Fruit fly (Drosophila melanogaster) whole organism, wandering third instar larva: ENCODE measurements around the gene CG12684.
A peak's percentile ranks its signal among the peaks of the same experiment; 100 is the strongest.

ENCODE experiments used
- CG32264 ChIP-seq: fragments of 200-800 bp; sonication (Bioruptor generic); optimal IDR thresholded peaks from 2 replicates; lab custom pipeline; 2016; ENCODE audit warnings: missing biosample characterization, missing genetic modification characterization
- CrebA ChIP-seq: fragments of 200-800 bp; sonication (Bioruptor generic); optimal IDR thresholded peaks from 2 replicates; lab custom pipeline; 2016; ENCODE audit warnings: missing biosample characterization, mild to moderate bottlenecking, missing genetic modification characterization, borderline replicate concordance
- Dfd ChIP-seq: fragments of >200 bp; optimal IDR thresholded peaks from 2 replicates; lab custom pipeline; 2017; ENCODE audit warnings: missing biosample characterization, missing genetic modification characterization
- Dif ChIP-seq: fragments of 200-275, 200-300 bp; sonication (Bioruptor generic); optimal IDR thresholded peaks from 2 replicates; lab custom pipeline; 2018; ENCODE audit warnings: missing biosample characterization, missing genetic modification characterization; ENCODE audit not compliant: partially characterized antibody
- GATAd ChIP-seq: sonication (Bioruptor generic); optimal IDR thresholded peaks from 2 replicates; lab custom pipeline; 2016; ENCODE audit warnings: missing biosample characterization, missing genetic modification characterization
- HLH106 ChIP-seq: fragments of 200-800 bp; optimal IDR thresholded peaks from 3 replicates; lab custom pipeline; 2019; ENCODE audit warnings: missing biosample characterization, mild to moderate bottlenecking, missing genetic modification characterization, moderate library complexity
- Hr78 ChIP-seq: fragments of >200 bp; optimal IDR thresholded peaks from 2 replicates; lab custom pipeline; 2017; ENCODE audit warnings: missing biosample characterization, missing genetic modification characterization
- Hr83 ChIP-seq: fragments of 200-300 bp; sonication (Bioruptor generic); optimal IDR thresholded peaks from 2 replicates; lab custom pipeline; 2016; ENCODE audit warnings: missing biosample characterization, mild to moderate bottlenecking, missing genetic modification characterization, moderate library complexity; ENCODE audit not compliant: poor library complexity, severe bottlenecking
- Jra ChIP-seq: sonication (Bioruptor generic); optimal IDR thresholded peaks from 2 replicates; lab custom pipeline; 2016; ENCODE audit warnings: missing biosample characterization, missing genetic modification characterization
- Mio ChIP-seq: sonication (Bioruptor generic); optimal IDR thresholded peaks from 2 replicates; lab custom pipeline; 2016; ENCODE audit warnings: missing biosample characterization, missing genetic modification characterization
- Myc ChIP-seq: fragments of >200 bp; optimal IDR thresholded peaks from 2 replicates; lab custom pipeline; 2017
- N ChIP-seq: fragments of >200 bp; optimal IDR thresholded peaks from 2 replicates; lab custom pipeline; 2018; ENCODE audit warnings: missing biosample characterization, missing external identifiers, missing genetic modification characterization
- OdsH ChIP-seq: fragments of 200-800 bp; sonication (Bioruptor generic); optimal IDR thresholded peaks from 2 replicates; lab custom pipeline; 2016; ENCODE audit warnings: missing biosample characterization, mild to moderate bottlenecking, missing genetic modification characterization
- Sp1 ChIP-seq: fragments of 200-800 bp; sonication (Bioruptor generic); optimal IDR thresholded peaks from 3 replicates; lab custom pipeline; 2019; ENCODE audit warnings: missing biosample characterization, mild to moderate bottlenecking, missing genetic modification characterization, moderate library complexity
- Vsx2 ChIP-seq: fragments of 200-300, 225-300 bp; sonication (Bioruptor generic); optimal IDR thresholded peaks from 2 replicates; lab custom pipeline; 2018; ENCODE audit warnings: missing biosample characterization, missing genetic modification characterization; ENCODE audit not compliant: partially characterized antibody
- br ChIP-seq: fragments of 200-800 bp; sonication (Bioruptor generic); optimal IDR thresholded peaks from 2 replicates; lab custom pipeline; 2016; ENCODE audit warnings: missing biosample characterization, missing genetic modification characterization
- brk ChIP-seq: fragments of 200-800 bp; sonication (Bioruptor generic); optimal IDR thresholded peaks from 2 replicates; lab custom pipeline; 2016; ENCODE audit warnings: missing biosample characterization, mild to moderate bottlenecking, missing genetic modification characterization
- dl ChIP-seq, 2 experiments: fragments of 175-275, 200-275 bp in 1 of 2; fragments of 200-275 bp in 1 of 2; sonication (Bioruptor generic); optimal IDR thresholded peaks; lab custom pipeline; 2018; ENCODE audit warnings: mild to moderate bottlenecking in 2 of 2, missing biosample characterization in 2 of 2, missing genetic modification characterization in 2 of 2, moderate library complexity in 2 of 2; ENCODE audit not compliant: partially characterized antibody in 2 of 2, insufficient read depth in 1 of 2
- dmrt93B ChIP-seq: fragments of 200-800 bp; sonication (Bioruptor generic); optimal IDR thresholded peaks from 2 replicates; lab custom pipeline; 2018; ENCODE audit warnings: missing biosample characterization, mild to moderate bottlenecking, missing genetic modification characterization
- dsf ChIP-seq: sonication (Bioruptor generic); optimal IDR thresholded peaks from 2 replicates; lab custom pipeline; 2016; ENCODE audit warnings: missing biosample characterization, missing genetic modification characterization, borderline replicate concordance
- ey ChIP-seq: fragments of 200-800 bp; sonication (Bioruptor generic); optimal IDR thresholded peaks from 2 replicates; lab custom pipeline; 2016; ENCODE audit warnings: missing biosample characterization, missing genetic modification characterization
- foxo ChIP-seq, 2 experiments: fragments of 200-800 bp; sonication (Bioruptor generic); optimal IDR thresholded peaks; 2 replicates in 1 of 2; 3 replicates in 1 of 2; lab custom pipeline; 2016 to 2017; ENCODE audit warnings: missing biosample characterization in 2 of 2, missing genetic modification characterization in 2 of 2
- fru ChIP-seq: fragments of 200-800 bp; sonication (Bioruptor generic); optimal IDR thresholded peaks from 3 replicates; lab custom pipeline; 2016; ENCODE audit warnings: missing biosample characterization, mild to moderate bottlenecking, missing genetic modification characterization
- h ChIP-seq: fragments of 200-800 bp; sonication (Bioruptor generic); optimal IDR thresholded peaks from 3 replicates; lab custom pipeline; 2016; ENCODE audit warnings: missing biosample characterization, mild to moderate bottlenecking, missing genetic modification characterization
- jim ChIP-seq: fragments of 175-275, 200-325 bp; sonication (Bioruptor generic); optimal IDR thresholded peaks from 2 replicates; lab custom pipeline; 2016; ENCODE audit warnings: missing biosample characterization, mild to moderate bottlenecking, missing genetic modification characterization
- lola ChIP-seq: fragments of >200 bp; optimal IDR thresholded peaks from 2 replicates; lab custom pipeline; 2017; ENCODE audit warnings: missing biosample characterization, missing genetic modification characterization
- psq ChIP-seq: fragments of 200-800 bp; sonication (Bioruptor generic); optimal IDR thresholded peaks from 3 replicates; lab custom pipeline; 2017; ENCODE audit warnings: missing biosample characterization, mild to moderate bottlenecking, missing genetic modification characterization, moderate library complexity
- rgr ChIP-seq: fragments of 200-800 bp; sonication (Bioruptor generic); optimal IDR thresholded peaks from 3 replicates; lab custom pipeline; 2016; ENCODE audit warnings: missing biosample characterization, mild to moderate bottlenecking, missing genetic modification characterization
- sage ChIP-seq: fragments of 200-800 bp; sonication (Bioruptor generic); optimal IDR thresholded peaks from 2 replicates; lab custom pipeline; 2016; ENCODE audit warnings: missing biosample characterization, mild to moderate bottlenecking, missing genetic modification characterization
- sv ChIP-seq: fragments of 200-800 bp; sonication (Bioruptor generic); optimal IDR thresholded peaks from 3 replicates; lab custom pipeline; 2016; ENCODE audit warnings: missing biosample characterization, missing genetic modification characterization
- usp ChIP-seq: fragments of >200 bp; optimal IDR thresholded peaks from 2 replicates; lab custom pipeline; 2017; ENCODE audit warnings: missing biosample characterization, missing genetic modification characterization
- woc ChIP-seq: sonication (Bioruptor generic); optimal IDR thresholded peaks from 2 replicates; lab custom pipeline; 2016; ENCODE audit warnings: missing biosample characterization, mild to moderate bottlenecking, missing genetic modification characterization

CG12684 gene

dm6 chrX:4573971-4574370 lies 2.2 kb upstream of the CG12684 start:
- TF ChIP-seq foxo (GFP tag; optimal IDR thresholded peaks at IDR 0.05; lab: Kevin White, UChicago) (peak in 1 of 2 experiments; percentile 25), fru (GFP tag; lab: Kevin White, UChicago) (peak; percentile 1), psq (no peak), lola (GFP tag; lab: Kevin White, UChicago) (no peak)

dm6 chrX:4564962-4565361 lies 6.8 kb downstream of the CG12684 start:
- TF ChIP-seq Hr78 (GFP tag; lab: Kevin White, UChicago) (no peak), br (GFP tag; lab: Kevin White, UChicago) (no peak), CrebA (no peak), Jra (GFP tag; lab: Kevin White, UChicago) (no peak), Hr83 (GFP tag; lab: Kevin White, UChicago) (no peak), dsf (GFP tag; lab: Kevin White, UChicago) (no peak), dl (GFP tag; optimal IDR thresholded peaks at IDR 0.05; lab: Kevin White, UChicago; ENCODE audit: insufficient read depth in 1 of 2, partially characterized antibody in 2 of 2) (no peak), HLH106 (tag; lab: Kevin White, UChicago) (no peak)
- TF ChIP-seq, all 38 proteins: peak for 0

dm6 chrX:4563980-4564379 lies 7.7 kb downstream of the CG12684 start:
- no peak for TF ChIP-seq sage (GFP tag; lab: Kevin White, UChicago)
- no peak for TF ChIP-seq Dif (GFP tag; lab: Kevin White, UChicago)
- TF ChIP-seq CG32264: no peak
- no peak for TF ChIP-seq Vsx2 (GFP tag; lab: Kevin White, UChicago)
- no peak for TF ChIP-seq lola (GFP tag; lab: Kevin White, UChicago)
- no peak for TF ChIP-seq OdsH
- TF ChIP-seq Dfd (GFP tag; lab: Kevin White, UChicago): no peak
- no peak for TF ChIP-seq HLH106 (tag; lab: Kevin White, UChicago)

dm6 chrX:4560182-4560845 lies 11.4 kb downstream of the CG12684 start:
- TF ChIP-seq Mio: no peak
- peak; percentile 18 for TF ChIP-seq psq
- TF ChIP-seq woc (GFP tag; lab: Kevin White, UChicago): no peak
- TF ChIP-seq usp: no peak
- peak; percentile 9 for TF ChIP-seq Sp1 (GFP tag; lab: Kevin White, UChicago)
- TF ChIP-seq h: peak; percentile 48
- TF ChIP-seq HLH106 (tag; lab: Kevin White, UChicago): peak; percentile 49
- TF ChIP-seq rgr: peak; percentile 31
- no peak for TF ChIP-seq Hr78 (GFP tag; lab: Kevin White, UChicago)
- peak; percentile 36 for TF ChIP-seq fru (GFP tag; lab: Kevin White, UChicago)
- TF ChIP-seq jim (GFP tag; lab: Kevin White, UChicago): no peak
- TF ChIP-seq foxo (GFP tag; optimal IDR thresholded peaks at IDR 0.05; lab: Kevin White, UChicago): peak in 1 of 2 experiments; percentile 35
- peak; percentile 4 for TF ChIP-seq dmrt93B
- peak; percentile 19 for TF ChIP-seq ey (GFP tag; lab: Kevin White, UChicago)
- no peak for TF ChIP-seq N (GFP tag; lab: Kevin White, UChicago)
- no peak for TF ChIP-seq sv (GFP tag; lab: Kevin White, UChicago)

dm6 chrX:4557772-4558171 lies 14.0 kb downstream of the CG12684 start, which contains the start of gene CG3546:
Gene CG3546, plus strand, starts transcription at chrX:4558072.
- TF ChIP-seq HLH106 (tag; lab: Kevin White, UChicago): no peak
- no peak for TF ChIP-seq br (GFP tag; lab: Kevin White, UChicago)
- TF ChIP-seq h: no peak
- TF ChIP-seq sage (GFP tag; lab: Kevin White, UChicago): no peak
- TF ChIP-seq Myc (lab: Kevin White, UChicago): no peak
- TF ChIP-seq ey (GFP tag; lab: Kevin White, UChicago): no peak
- no peak for TF ChIP-seq Sp1 (GFP tag; lab: Kevin White, UChicago)
- TF ChIP-seq brk (GFP tag; lab: Kevin White, UChicago): no peak
- no peak for TF ChIP-seq dl (GFP tag; optimal IDR thresholded peaks at IDR 0.05; lab: Kevin White, UChicago; ENCODE audit: insufficient read depth in 1 of 2, partially characterized antibody in 2 of 2)
- no peak for TF ChIP-seq GATAd
